Fruit fly (Drosophila melanogaster) whole organism, embryonic: ENCODE data around the gene RpS20.

ENCODE experiments used
- B-H1 ChIP-seq: fragments of 200-800 bp; sonication (Bioruptor generic); IDR thresholded peaks from 3 replicates; pipeline ENCODE4 v1.3.6; 2022; ENCODE audit warnings: missing biosample characterization, missing genetic modification characterization
- BtbVII ChIP-seq: fragments of 200-800 bp; sonication (Bioruptor generic); optimal IDR thresholded peaks from 3 replicates; lab custom pipeline; 2017; ENCODE audit warnings: missing biosample characterization, mild to moderate bottlenecking, missing genetic modification characterization
- CG10209 ChIP-seq: fragments of 200-800 bp; sonication (Bioruptor generic); optimal IDR thresholded peaks from 3 replicates; lab custom pipeline; 2017; ENCODE audit warnings: missing biosample characterization, mild to moderate bottlenecking, missing genetic modification characterization, missing genetic modification reagents
- CG10565 ChIP-seq: fragments of 200-800 bp; sonication (Bioruptor generic); optimal IDR thresholded peaks from 3 replicates; lab custom pipeline; 2016; ENCODE audit warnings: missing biosample characterization, mild to moderate bottlenecking, missing genetic modification characterization
- CG11696 ChIP-seq: fragments of 200-800 bp; sonication (Bioruptor generic); IDR thresholded peaks from 2 replicates; pipeline ENCODE4 v1.3.6; 2022; ENCODE audit warnings: missing biosample characterization, missing genetic modification characterization
- CG12219 ChIP-seq: fragments of 200-800 bp; sonication (Bioruptor generic); optimal IDR thresholded peaks from 3 replicates; lab custom pipeline; 2018; ENCODE audit warnings: missing biosample characterization, mild to moderate bottlenecking, missing genetic modification characterization
- CG1233 ChIP-seq: fragments of 200-800 bp; sonication (Bioruptor generic); optimal IDR thresholded peaks from 4 replicates; lab custom pipeline; 2018; ENCODE audit warnings: missing biosample characterization, mild to moderate bottlenecking, missing genetic modification characterization
- CG12391 ChIP-seq: fragments of 200-800 bp; sonication (Bioruptor generic); optimal IDR thresholded peaks from 3 replicates; lab custom pipeline; 2018; ENCODE audit warnings: missing biosample characterization, mild to moderate bottlenecking, missing genetic modification characterization, moderate library complexity
- CG12659 ChIP-seq: fragments of 200-800 bp; sonication (Bioruptor generic); optimal IDR thresholded peaks from 3 replicates; lab custom pipeline; 2017; ENCODE audit warnings: mild to moderate bottlenecking, missing biosample characterization, missing genetic modification reagents, missing genetic modification characterization
- CG13287 ChIP-seq: fragments of 200-800 bp; sonication (Bioruptor generic); IDR thresholded peaks from 2 replicates; pipeline ENCODE4 v1.3.6; 2022; ENCODE audit warnings: missing biosample characterization, missing genetic modification characterization; ENCODE audit not compliant: partially characterized antibody
- CG13624 ChIP-seq: fragments of 200-800 bp; sonication (Bioruptor generic); optimal IDR thresholded peaks from 2 replicates; lab custom pipeline; 2016; ENCODE audit warnings: missing biosample characterization, missing genetic modification characterization
- CG17568 ChIP-seq: fragments of 200-800 bp; sonication (Bioruptor generic); optimal IDR thresholded peaks from 2 replicates; lab custom pipeline; 2018; ENCODE audit warnings: missing biosample characterization, mild to moderate bottlenecking, missing genetic modification characterization, moderate library complexity
- CG18764 ChIP-seq: fragments of 200-800 bp; sonication (Bioruptor generic); optimal IDR thresholded peaks from 3 replicates; lab custom pipeline; 2016; ENCODE audit warnings: missing biosample characterization, missing genetic modification characterization
- CG2120 ChIP-seq: fragments of 200-800 bp; sonication (Bioruptor generic); optimal IDR thresholded peaks from 3 replicates; lab custom pipeline; 2016; ENCODE audit warnings: missing biosample characterization, missing genetic modification characterization
- CG2889 ChIP-seq: fragments of 200-800 bp; sonication (Bioruptor generic); IDR thresholded peaks from 3 replicates; pipeline ENCODE4 v1.3.6; 2022; ENCODE audit warnings: missing biosample characterization, missing genetic modification characterization
- CG31365 ChIP-seq: fragments of 200-800 bp; sonication (Bioruptor generic); optimal IDR thresholded peaks from 2 replicates; lab custom pipeline; 2018; ENCODE audit warnings: missing biosample characterization, mild to moderate bottlenecking, missing genetic modification characterization
- CG3163 ChIP-seq: fragments of 200-800 bp; sonication (Bioruptor generic); optimal IDR thresholded peaks from 3 replicates; lab custom pipeline; 2016; ENCODE audit warnings: missing biosample characterization, missing genetic modification characterization
- CG32532 ChIP-seq: fragments of 200-800 bp; sonication (Bioruptor generic); IDR thresholded peaks from 2 replicates; pipeline ENCODE4 v1.3.6; 2022; ENCODE audit warnings: missing biosample characterization, missing genetic modification characterization
- CG32772 ChIP-seq: fragments of 200-800 bp; sonication (Bioruptor generic); IDR thresholded peaks from 2 replicates; pipeline ENCODE4 v1.3.6; 2022; ENCODE audit warnings: missing biosample characterization, missing genetic modification characterization
- CG4360 ChIP-seq: fragments of 200-800 bp; sonication (Bioruptor generic); IDR thresholded peaks from 2 replicates; pipeline ENCODE4 v1.3.6; 2022; ENCODE audit warnings: missing biosample characterization, missing genetic modification characterization
- CG8290 ChIP-seq, 3 experiments: fragments of 200-800 bp; sonication (Bioruptor generic); optimal IDR thresholded peaks; 2 replicates each; lab custom pipeline; 2016 to 2019; ENCODE audit warnings: missing biosample characterization in 3 of 3, missing genetic modification characterization in 3 of 3, mild to moderate bottlenecking in 2 of 3, moderate library complexity in 1 of 3
- CG8359 ChIP-seq: fragments of 200-800 bp; sonication (Bioruptor generic); optimal IDR thresholded peaks from 2 replicates; lab custom pipeline; 2017; ENCODE audit warnings: missing biosample characterization, mild to moderate bottlenecking, missing genetic modification characterization, borderline replicate concordance
- CTCF ChIP-seq: fragments of 200-800 bp; sonication (Bioruptor generic); optimal IDR thresholded peaks from 2 replicates; lab custom pipeline; 2017; ENCODE audit warnings: missing biosample characterization, mild to moderate bottlenecking, missing genetic modification characterization, moderate library complexity
- CkIIα-i1 ChIP-seq: fragments of 200-800 bp; sonication (Bioruptor generic); IDR thresholded peaks from 2 replicates; pipeline ENCODE4 v1.3.6; 2022; ENCODE audit warnings: missing biosample characterization, missing genetic modification characterization
- Dek ChIP-seq: fragments of 200-800 bp; sonication (Bioruptor generic); optimal IDR thresholded peaks from 3 replicates; lab custom pipeline; 2019; ENCODE audit warnings: missing biosample characterization, mild to moderate bottlenecking, missing genetic modification characterization, moderate library complexity
- Dp ChIP-seq: fragments of 200-800 bp; sonication (Bioruptor generic); optimal IDR thresholded peaks from 2 replicates; lab custom pipeline; 2018; ENCODE audit warnings: missing biosample characterization, mild to moderate bottlenecking, missing genetic modification characterization, moderate library complexity
- E2f1 ChIP-seq: fragments of 200-800 bp; sonication (Bioruptor generic); IDR thresholded peaks from 2 replicates; pipeline ENCODE4 v1.3.6; 2022; ENCODE audit warnings: missing biosample characterization, missing genetic modification characterization
- HHEX ChIP-seq: fragments of 200-800 bp; sonication (Bioruptor generic); optimal IDR thresholded peaks from 3 replicates; lab custom pipeline; 2017; ENCODE audit warnings: missing biosample characterization, mild to moderate bottlenecking, missing genetic modification characterization, missing genetic modification reagents
- Hey ChIP-seq: fragments of 200-800 bp; sonication (Bioruptor generic); optimal IDR thresholded peaks from 3 replicates; lab custom pipeline; 2018; ENCODE audit warnings: missing biosample characterization, mild to moderate bottlenecking, missing genetic modification characterization
- Hmr ChIP-seq: fragments of 200-800 bp; sonication (Bioruptor generic); optimal IDR thresholded peaks from 3 replicates; lab custom pipeline; 2017; ENCODE audit warnings: mild to moderate bottlenecking, missing biosample characterization, missing genetic modification reagents, missing genetic modification characterization
- Lhr ChIP-seq: fragments of 200-800 bp; sonication (Bioruptor generic); optimal IDR thresholded peaks from 3 replicates; lab custom pipeline; 2017; ENCODE audit warnings: mild to moderate bottlenecking, missing biosample characterization, missing genetic modification reagents, missing genetic modification characterization
- MTF-1 ChIP-seq: fragments of 200-800 bp; sonication (Bioruptor generic); optimal IDR thresholded peaks from 2 replicates; lab custom pipeline; 2018; ENCODE audit warnings: missing biosample characterization, mild to moderate bottlenecking, missing genetic modification characterization, borderline replicate concordance
- Opbp ChIP-seq: fragments of 200-800 bp; sonication (Bioruptor generic); IDR thresholded peaks from 3 replicates; pipeline ENCODE4 v1.3.6; 2022; ENCODE audit warnings: missing biosample characterization, missing genetic modification characterization; ENCODE audit not compliant: partially characterized antibody
- Ptx1 ChIP-seq: fragments of 200-800 bp; sonication (Bioruptor generic); IDR thresholded peaks from 2 replicates; pipeline ENCODE4 v1.3.6; 2022; ENCODE audit warnings: missing biosample characterization, missing genetic modification characterization
- Spps ChIP-seq: fragments of 200-800 bp; sonication (Bioruptor generic); optimal IDR thresholded peaks from 2 replicates; lab custom pipeline; 2018; ENCODE audit warnings: missing biosample characterization, mild to moderate bottlenecking, missing genetic modification characterization
- Stat92E ChIP-seq, 3 experiments: fragments of >200 bp in 2 of 3; fragments of 200-800 bp in 1 of 3; sonication (Bioruptor generic) in 1 of 3; optimal IDR thresholded peaks; 2 replicates each; lab custom pipeline; 2017 to 2019; ENCODE audit warnings: missing biosample characterization in 3 of 3, missing genetic modification characterization in 3 of 3, mild to moderate bottlenecking in 1 of 3, moderate library complexity in 1 of 3
- Tbp ChIP-seq: fragments of >200 bp; optimal IDR thresholded peaks from 2 replicates; lab custom pipeline; 2018; ENCODE audit warnings: missing biosample characterization, missing genetic modification characterization
- YL-1 ChIP-seq: fragments of 200-800 bp; sonication (Bioruptor generic); optimal IDR thresholded peaks from 3 replicates; lab custom pipeline; 2017; ENCODE audit warnings: missing biosample characterization, mild to moderate bottlenecking, missing genetic modification characterization
- ac ChIP-seq: fragments of 200-800 bp; sonication (Bioruptor generic); optimal IDR thresholded peaks from 3 replicates; lab custom pipeline; 2017; ENCODE audit warnings: missing biosample characterization, mild to moderate bottlenecking, missing genetic modification characterization
- al ChIP-seq: fragments of 200-800 bp; sonication (Bioruptor generic); IDR thresholded peaks from 2 replicates; pipeline ENCODE4 v1.3.6; 2022; ENCODE audit warnings: missing biosample characterization, missing genetic modification characterization
- ash1 ChIP-seq: fragments of 200-800 bp; sonication (Bioruptor generic); optimal IDR thresholded peaks from 2 replicates; lab custom pipeline; 2018; ENCODE audit warnings: missing biosample characterization, mild to moderate bottlenecking, missing genetic modification characterization
- bigmax ChIP-seq: fragments of 200-800 bp; sonication (Bioruptor generic); optimal IDR thresholded peaks from 2 replicates; lab custom pipeline; 2018; ENCODE audit warnings: missing biosample characterization, mild to moderate bottlenecking, missing genetic modification characterization
- danr ChIP-seq: fragments of 200-800 bp; sonication (Bioruptor generic); IDR thresholded peaks from 2 replicates; pipeline ENCODE4 v1.3.6; 2022; ENCODE audit warnings: missing biosample characterization, missing genetic modification characterization
- gfzf ChIP-seq: fragments of 200-800 bp; sonication (Bioruptor generic); optimal IDR thresholded peaks from 2 replicates; lab custom pipeline; 2016; ENCODE audit warnings: missing biosample characterization, mild to moderate bottlenecking, missing genetic modification characterization, moderate library complexity
- nerfin-2 ChIP-seq: fragments of 200-800 bp; sonication (Bioruptor generic); IDR thresholded peaks from 2 replicates; pipeline ENCODE4 v1.3.6; 2022; ENCODE audit warnings: missing biosample characterization, missing genetic modification characterization; ENCODE audit not compliant: partially characterized antibody
- pum ChIP-seq: fragments of 200-800 bp; sonication (Bioruptor generic); optimal IDR thresholded peaks from 2 replicates; lab custom pipeline; 2016; ENCODE audit warnings: missing biosample characterization, missing genetic modification characterization
- repo ChIP-seq: fragments of 200-800 bp; sonication (Bioruptor generic); optimal IDR thresholded peaks from 2 replicates; lab custom pipeline; 2016; ENCODE audit warnings: missing biosample characterization, missing genetic modification characterization
- sens-2 ChIP-seq: fragments of 200-800 bp; sonication (Bioruptor generic); IDR thresholded peaks from 2 replicates; pipeline ENCODE4 v1.3.6; 2022; ENCODE audit warnings: missing biosample characterization, missing genetic modification characterization
- seq ChIP-seq: fragments of 200-800 bp; sonication (Bioruptor generic); IDR thresholded peaks from 2 replicates; pipeline ENCODE4 v1.3.6; 2022; ENCODE audit warnings: missing biosample characterization, missing genetic modification characterization
- slbo ChIP-seq: fragments of 200-800 bp; sonication (Bioruptor generic); IDR thresholded peaks from 2 replicates; pipeline ENCODE4 v1.3.6; 2022; ENCODE audit warnings: missing biosample characterization, missing genetic modification characterization
- sna ChIP-seq: fragments of 200-800 bp; sonication (Bioruptor generic); IDR thresholded peaks from 2 replicates; pipeline ENCODE4 v1.3.6; 2022; ENCODE audit warnings: missing biosample characterization, missing genetic modification characterization; ENCODE audit not compliant: partially characterized antibody

RpS20 gene

dm6 chr3R:20834770-20835183 is 12.8 kb downstream of the RpS20 start (continued):
- peak; percentile 13 for TF ChIP-seq ash1 (GFP tag; lab: Kevin White, UChicago)
- no peak for TF ChIP-seq al (GFP tag; lab: Robert Waterston, UW)
- TF ChIP-seq CG10209 (GFP tag; lab: Kevin White, UChicago): peak; percentile 56
- TF ChIP-seq E2f1: no peak; the same call in 1 of the 2 replicates
- TF ChIP-seq CG8290 (GFP tag; optimal IDR thresholded peaks at IDR 0.05; lab: Kevin White, UChicago): no peak
- TF ChIP-seq CG8290 (tag; optimal IDR thresholded peaks at IDR 0.05; lab: Kevin White, UChicago): peak in 1 of 2 experiments; percentile 91
- TF ChIP-seq Stat92E (GFP tag; optimal IDR thresholded peaks at IDR 0.05; lab: Kevin White, UChicago): no peak
- no peak for TF ChIP-seq bigmax (GFP tag; lab: Kevin White, UChicago)
- TF ChIP-seq Dp: no peak
- no peak for TF ChIP-seq sna (GFP tag; lab: Robert Waterston, UW)
- TF ChIP-seq nerfin-2: no peak
- no peak for TF ChIP-seq CG3163 (GFP tag; lab: Kevin White, UChicago)
- TF ChIP-seq Spps (tag; lab: Kevin White, UChicago): no peak
- TF ChIP-seq CG1233 (GFP tag; lab: Kevin White, UChicago): peak; percentile 63
- no peak for TF ChIP-seq ac (GFP tag; lab: Kevin White, UChicago)
- peak; percentile 17 for TF ChIP-seq CTCF (GFP tag; lab: Kevin White, UChicago)
- no peak for TF ChIP-seq pum (GFP tag; lab: Kevin White, UChicago)
- TF ChIP-seq seq: peak; percentile 44; the same call in 1 of the 2 replicates
- peak; percentile 34 for TF ChIP-seq CG12659
- peak; percentile 63 for TF ChIP-seq HHEX (GFP tag; lab: Kevin White, UChicago)
- TF ChIP-seq B-H1 (GFP tag; lab: Robert Waterston, UW): no peak; the same call in 2 of the 3 replicates
- no peak for TF ChIP-seq Opbp (GFP tag; lab: Robert Waterston, UW)
- TF ChIP-seq CG11696 (GFP tag; lab: Robert Waterston, UW): no peak
- TF ChIP-seq YL-1 (GFP tag; lab: Kevin White, UChicago): no peak
- TF ChIP-seq CG32772 (GFP tag; lab: Robert Waterston, UW): no peak
- TF ChIP-seq CG10565 (GFP tag; lab: Kevin White, UChicago): no peak
- no peak for TF ChIP-seq CG2889 (GFP tag; lab: Robert Waterston, UW)
- TF ChIP-seq repo (GFP tag; lab: Kevin White, UChicago): no peak
- TF ChIP-seq CG18764 (GFP tag; lab: Kevin White, UChicago): peak; percentile 22
- no peak for TF ChIP-seq CG12391 (tag; lab: Kevin White, UChicago)
- no peak for TF ChIP-seq Tbp (GFP tag; lab: Kevin White, UChicago)
- peak; percentile 62 for TF ChIP-seq CG12219 (GFP tag; lab: Kevin White, UChicago)
- no peak for TF ChIP-seq gfzf
- TF ChIP-seq CG31365 (tag; lab: Kevin White, UChicago): peak; percentile 61
- TF ChIP-seq CG8359: no peak
- TF ChIP-seq Hey (tag; lab: Kevin White, UChicago): peak; percentile 9
- TF ChIP-seq Ptx1: no peak
- TF ChIP-seq CG32532 (GFP tag; lab: Robert Waterston, UW): no peak
- no peak for TF ChIP-seq CG4360 (GFP tag; lab: Robert Waterston, UW)
- TF ChIP-seq slbo: no peak
- TF ChIP-seq CG2120 (GFP tag; lab: Kevin White, UChicago): peak; percentile 32
- TF ChIP-seq CkIIα-i1 (GFP tag; lab: Robert Waterston, UW): no peak
- TF ChIP-seq sens-2: no peak
- TF ChIP-seq BtbVII (GFP tag; lab: Kevin White, UChicago): peak; percentile 74
- no peak for TF ChIP-seq danr (GFP tag; lab: Robert Waterston, UW)
- TF ChIP-seq Lhr (GFP tag; lab: Kevin White, UChicago): no peak
- TF ChIP-seq Dek (tag; lab: Kevin White, UChicago): peak; percentile 45
- TF ChIP-seq CG13287 (GFP tag; lab: Robert Waterston, UW): no peak
- peak; percentile 85 for TF ChIP-seq CG17568 (GFP tag; lab: Kevin White, UChicago)
- TF ChIP-seq MTF-1 (GFP tag; lab: Kevin White, UChicago): peak; percentile 62
- peak; percentile 71 for TF ChIP-seq Hmr (GFP tag; lab: Kevin White, UChicago)
- TF ChIP-seq CG13624 (GFP tag; lab: Kevin White, UChicago): no peak
